Worm (Caenorhabditis elegans): Measurements from ENCODE around the gene ZK287.7.

ZK287.7 gene

DNA sequence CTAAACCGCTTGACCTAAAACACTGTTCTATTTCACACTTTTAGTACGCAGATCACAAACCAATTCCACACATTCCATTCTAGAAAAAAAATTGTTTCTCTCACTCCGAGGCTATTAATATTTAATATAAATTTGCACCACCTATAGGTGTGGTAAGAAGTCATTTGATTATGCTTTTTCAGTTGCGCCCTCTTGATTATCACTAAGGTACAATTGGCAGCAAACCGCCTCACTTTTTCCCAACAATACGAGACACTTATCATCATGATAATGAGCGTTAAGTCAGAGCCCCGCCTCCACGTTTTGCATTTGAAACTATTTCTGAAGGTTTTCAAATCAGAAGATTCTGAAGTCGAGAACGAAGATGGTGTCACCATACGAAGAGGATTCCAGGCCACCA is 44.4 kb downstream of the ZK287.7 start, which contains the start of gene aqp-4:
Gene aqp-4, plus strand, starts transcription at position 270 of the 400 bp plus-strand sequence.
- TF ChIP-seq mep-1 (tag; optimal IDR thresholded peaks at IDR 0.05) = no peak
- no peak for TF ChIP-seq ceh-83 (GFP tag; optimal IDR thresholded peaks at IDR 0.05)
- TF ChIP-seq hlh-1 (tag; optimal IDR thresholded peaks at IDR 0.05) = no peak

DNA sequence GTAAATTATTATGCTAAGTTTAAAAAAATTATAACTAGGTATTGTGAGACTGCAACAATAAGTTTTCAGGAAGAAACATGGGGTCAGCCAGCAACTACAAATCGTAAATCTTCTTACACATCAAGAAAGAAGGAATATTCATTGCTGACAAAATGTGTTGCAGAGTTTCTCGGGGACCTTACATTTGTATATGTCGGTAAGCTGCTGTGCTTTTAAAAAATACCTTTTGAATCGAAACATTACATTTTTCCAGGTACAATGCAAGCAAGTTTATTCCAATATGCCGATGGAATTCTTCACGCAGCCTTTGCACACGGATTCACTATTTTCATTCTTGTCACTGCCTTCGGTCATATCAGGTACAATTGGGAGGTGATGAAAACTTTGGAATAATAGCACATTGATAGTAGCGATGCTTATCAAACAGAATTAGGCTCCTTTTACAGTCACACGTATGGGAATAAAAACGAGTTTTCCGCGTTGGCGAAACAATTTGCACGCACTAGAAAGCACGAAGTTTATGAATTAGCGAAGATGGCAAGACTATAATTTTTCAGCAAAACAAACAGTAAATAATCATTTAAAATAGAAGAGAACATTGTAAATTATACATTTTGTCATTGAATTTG is 45.3 kb downstream of the ZK287.7 start:
- TF ChIP-seq lin-32 (GFP tag; optimal IDR thresholded peaks at IDR 0.05) (no peak), nhr-12 (tag; optimal IDR thresholded peaks at IDR 0.05) (no peak), elt-3 (tag; optimal IDR thresholded peaks at IDR 0.05) (no peak), ceh-43 (GFP tag; optimal IDR thresholded peaks at IDR 0.05) (no peak), ces-1 (GFP tag; optimal IDR thresholded peaks at IDR 0.05) (no peak), elt-1 (tag; optimal IDR thresholded peaks at IDR 0.05; ENCODE audit: borderline replicate concordance, insufficient read depth) (no peak), bed-3 (GFP tag; optimal IDR thresholded peaks at IDR 0.05) (no peak), lin-13 (tag; optimal IDR thresholded peaks at IDR 0.05) (no peak), mls-2 (tag; optimal IDR thresholded peaks at IDR 0.05) (no peak)

DNA sequence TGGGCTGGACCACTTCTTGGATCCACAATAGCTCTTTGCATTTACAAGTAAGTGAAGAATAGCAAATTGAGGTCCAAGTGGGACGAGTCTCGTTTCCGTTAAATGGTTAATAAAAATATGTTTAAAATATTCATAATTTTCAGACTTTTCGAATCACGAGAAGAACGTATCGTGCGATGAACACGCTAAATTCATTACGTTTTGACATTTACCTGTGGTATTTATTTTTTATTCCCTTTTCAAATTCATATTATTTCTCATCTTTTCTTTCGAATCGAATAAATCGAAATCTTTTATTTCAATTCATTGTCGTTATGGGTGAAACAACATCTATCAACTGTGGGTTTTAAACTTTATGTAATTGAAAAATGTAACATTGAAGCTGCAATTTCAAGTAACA is 46.5 kb downstream of the ZK287.7 start, which contains the start of gene marc-1:
Gene marc-1, plus strand, starts transcription at position 301 of the 400 bp plus-strand sequence.
- TF ChIP-seq nhr-237 (tag; optimal IDR thresholded peaks at IDR 0.05) (no peak), ceh-39 (tag; optimal IDR thresholded peaks at IDR 0.05) (no peak), unc-120 (tag; optimal IDR thresholded peaks at IDR 0.05; ENCODE audit: poor library complexity, severe bottlenecking) (no peak)

DNA sequence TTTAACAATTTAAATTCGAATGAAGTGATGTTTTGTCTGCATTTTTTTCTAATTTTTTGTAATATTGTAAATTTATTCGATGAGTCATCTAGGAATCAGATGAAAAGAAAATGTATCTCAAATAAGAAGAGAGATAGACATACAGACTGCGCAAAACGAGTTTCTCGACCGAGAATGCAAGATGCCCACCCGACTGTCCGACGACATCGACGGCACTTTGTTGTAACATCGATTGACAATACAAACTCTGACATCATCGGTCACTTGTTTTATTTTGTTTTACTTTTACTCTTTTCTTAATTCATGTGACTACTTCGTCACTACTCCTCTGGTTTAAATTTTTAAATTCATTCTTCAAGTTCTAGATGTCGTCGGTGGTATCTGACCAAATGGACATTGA is 48.0 kb downstream of the ZK287.7 start, which contains the start of gene sta-2:
Gene sta-2, plus strand, starts transcription at position 349 of the 400 bp plus-strand sequence.
- TF ChIP-seq zip-8 (tag; optimal IDR thresholded peaks at IDR 0.05) (no peak), ces-1 (GFP tag; optimal IDR thresholded peaks at IDR 0.05) (no peak), ceh-39 (tag; optimal IDR thresholded peaks at IDR 0.05) (no peak), unc-120 (tag; optimal IDR thresholded peaks at IDR 0.05; ENCODE audit: poor library complexity, severe bottlenecking) (no peak), drap-1 (GFP tag; optimal IDR thresholded peaks at IDR 0.05) (no peak), nhr-12 (tag; optimal IDR thresholded peaks at IDR 0.05) (no peak), unc-62 (GFP tag; optimal IDR thresholded peaks at IDR 0.05) (no peak), mab-5 (tag; optimal IDR thresholded peaks at IDR 0.05) (no peak), elt-3 (tag; optimal IDR thresholded peaks at IDR 0.05) (no peak), lin-32 (GFP tag; optimal IDR thresholded peaks at IDR 0.05) (no peak), ceh-83 (GFP tag; optimal IDR thresholded peaks at IDR 0.05) (no peak), snpc-4 (tag; optimal IDR thresholded peaks at IDR 0.05) (no peak), pha-4 (tag; optimal IDR thresholded peaks at IDR 0.05) (no peak), ztf-11 (tag; optimal IDR thresholded peaks at IDR 0.05) (no peak), mep-1 (tag; optimal IDR thresholded peaks at IDR 0.05) (no peak)

Measured in whole organism, mixed stage, embryonic.